Worm (Caenorhabditis elegans): ENCODE measurements around the gene ptp-1.

The ptp-1 gene

ce11 chrIII:3637251-3637989, 46.9 kb downstream of the ptp-1 start (continued):
- no peak for TF ChIP-seq aha-1 (tag; optimal IDR thresholded peaks at IDR 0.05)
- peak; percentile 65 for TF ChIP-seq nhr-85 (tag)
- no peak for TF ChIP-seq ces-1 (GFP tag; optimal IDR thresholded peaks at IDR 0.05)
- TF ChIP-seq unc-130 (tag; optimal IDR thresholded peaks at IDR 0.05) = no peak
- no peak for TF ChIP-seq lin-15B (tag; optimal IDR thresholded peaks at IDR 0.05)
- no peak for TF ChIP-seq nhr-90 (tag; optimal IDR thresholded peaks at IDR 0.05; ENCODE audit: poor library complexity)
- peak; percentile 11 for TF ChIP-seq elt-2 (tag; optimal IDR thresholded peaks at IDR 0.05)
- TF ChIP-seq elt-3 (tag; optimal IDR thresholded peaks at IDR 0.05) = peak in 1 of 6 experiments; percentile 23
- no peak for TF ChIP-seq lin-39 (tag; optimal IDR thresholded peaks at IDR 0.05)

- no peak for TF ChIP-seq hpl-2 (GFP tag; optimal IDR thresholded peaks at IDR 0.05)
- no peak for TF ChIP-seq sox-4 (tag; optimal IDR thresholded peaks at IDR 0.05)
- peak; percentile 20 for TF ChIP-seq dsc-1 (tag; optimal IDR thresholded peaks at IDR 0.05)
These were observed 53.1 kb downstream of the ptp-1 start for ce11 chrIII:3643602-3644001.

ce11 chrIII:3644075-3644474, 53.6 kb downstream of the ptp-1 start, which contains the start of gene unc-93:
unc-93 (plus strand) TSS chrIII:3644375.
- TF ChIP-seq nhr-19 (GFP tag; conservative IDR thresholded peaks at IDR 0.05) = no peak
- peak in 1 of 3 experiments; percentile 0 for TF ChIP-seq dpl-1 (GFP tag; optimal IDR thresholded peaks at IDR 0.05)
- TF ChIP-seq aly-2 (tag; optimal IDR thresholded peaks at IDR 0.05) = no peak
- TF ChIP-seq lin-39 (tag; optimal IDR thresholded peaks at IDR 0.05) = no peak
- TF ChIP-seq skn-1 (tag; optimal IDR thresholded peaks at IDR 0.05) = no peak
- TF ChIP-seq snpc-4 (tag; optimal IDR thresholded peaks at IDR 0.05) = no peak
- no peak for TF ChIP-seq ceh-90 (tag; optimal IDR thresholded peaks at IDR 0.05)
- no peak for TF ChIP-seq efl-1 (optimal IDR thresholded peaks at IDR 0.05)
- peak in 1 of 2 experiments; percentile 20 for TF ChIP-seq efl-1 (GFP tag; optimal IDR thresholded peaks at IDR 0.05 in 1 of 2)
- TF ChIP-seq pax-3 (tag; optimal IDR thresholded peaks at IDR 0.05) = no peak
- TF ChIP-seq F16B12.6 (tag; optimal IDR thresholded peaks at IDR 0.05) = no peak
- TF ChIP-seq ceh-63 (GFP tag; optimal IDR thresholded peaks at IDR 0.05) = no peak
- TF ChIP-seq lin-14 (GFP tag; optimal IDR thresholded peaks at IDR 0.05) = no peak
- TF ChIP-seq zag-1 (tag; optimal IDR thresholded peaks at IDR 0.05) = no peak
- TF ChIP-seq fkh-8 (tag; optimal IDR thresholded peaks at IDR 0.05) = no peak
- TF ChIP-seq ceh-82 (tag; optimal IDR thresholded peaks at IDR 0.05) = no peak
- TF ChIP-seq efl-3 (GFP tag; optimal IDR thresholded peaks at IDR 0.05) = no peak
- no peak for TF ChIP-seq sup-37 (GFP tag; optimal IDR thresholded peaks at IDR 0.05)

DNA sequence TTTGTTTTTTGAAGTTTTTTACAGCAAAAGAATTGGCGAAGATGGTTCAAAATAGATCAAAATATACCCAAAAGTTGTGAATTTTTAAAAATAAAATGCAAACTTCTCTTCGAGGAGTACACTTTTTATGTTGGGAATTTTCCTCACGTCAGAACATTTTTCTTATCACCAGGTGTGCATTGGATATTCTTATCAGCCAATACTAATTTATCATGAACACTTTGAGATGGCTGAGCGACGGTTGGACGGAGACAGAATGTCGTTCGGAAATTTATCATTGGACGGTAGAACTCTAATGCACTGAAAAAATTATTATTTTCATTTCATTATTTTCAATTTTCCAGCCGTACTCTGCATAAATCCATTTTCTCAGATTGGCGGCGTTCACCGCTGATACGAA, 58.8 kb downstream of the ptp-1 start:
- TF ChIP-seq lin-35 (GFP tag; optimal IDR thresholded peaks at IDR 0.05) (no peak), rnt-1 (tag; optimal IDR thresholded peaks at IDR 0.05) (no peak), vab-15 (tag; optimal IDR thresholded peaks at IDR 0.05) (no peak), nhr-20 (tag; optimal IDR thresholded peaks at IDR 0.05) (no peak), sox-4 (tag; optimal IDR thresholded peaks at IDR 0.05) (no peak), elt-2 (tag; optimal IDR thresholded peaks at IDR 0.05) (no peak), ztf-4 (tag; optimal IDR thresholded peaks at IDR 0.05) (no peak), ceh-82 (tag; optimal IDR thresholded peaks at IDR 0.05) (no peak)

- TF ChIP-seq mep-1 (tag; optimal IDR thresholded peaks at IDR 0.05) = peak; percentile 24
- peak; percentile 19 for TF ChIP-seq blmp-1 (tag; optimal IDR thresholded peaks at IDR 0.05)
- peak; percentile 28 for TF ChIP-seq lin-14 (GFP tag; optimal IDR thresholded peaks at IDR 0.05)
- TF ChIP-seq fkh-8 (tag; optimal IDR thresholded peaks at IDR 0.05) = no peak
- peak; percentile 53 for TF ChIP-seq skn-1 (tag; optimal IDR thresholded peaks at IDR 0.05)
- no peak for TF ChIP-seq swsn-7 (tag; optimal IDR thresholded peaks at IDR 0.05)
- no peak for TF ChIP-seq C34B4.2 (tag; optimal IDR thresholded peaks at IDR 0.05)
These were observed 59.7 kb downstream of the ptp-1 start for ce11 chrIII:3650266-3650665.

All from whole organism, L1 larva.